Fruit fly (Drosophila melanogaster) whole organism, embryonic: ENCODE results near the gene CG17855.
A peak's percentile ranks its signal among the peaks of the same experiment; 100 is the strongest.

Source experiments
- Asciz ChIP-seq: fragments of 200-800 bp; sonication (Bioruptor generic); optimal IDR thresholded peaks from 2 replicates; lab custom pipeline; 2017; ENCODE audit warnings: missing biosample characterization, mild to moderate bottlenecking, missing genetic modification characterization, missing genetic modification reagents
- Atf-2 ChIP-seq: fragments of 200-800 bp; sonication (Bioruptor generic); optimal IDR thresholded peaks from 2 replicates; lab custom pipeline; 2016; ENCODE audit warnings: missing biosample characterization, missing genetic modification characterization
- B-H2 ChIP-seq: fragments of 200-800 bp; sonication (Bioruptor generic); optimal IDR thresholded peaks from 2 replicates; lab custom pipeline; 2018; ENCODE audit warnings: missing biosample characterization, mild to moderate bottlenecking, missing genetic modification characterization
- CG1024 ChIP-seq: fragments of 200-800 bp; sonication (Bioruptor generic); IDR thresholded peaks from 2 replicates; pipeline ENCODE4 v1.3.6; 2022; ENCODE audit warnings: missing biosample characterization, missing genetic modification characterization
- CG10274 ChIP-seq: fragments of 200-800 bp; sonication (Bioruptor generic); optimal IDR thresholded peaks from 3 replicates; lab custom pipeline; 2017; ENCODE audit warnings: missing biosample characterization, mild to moderate bottlenecking, missing genetic modification characterization
- CG11398 ChIP-seq: fragments of 200-800 bp; sonication (Bioruptor generic); optimal IDR thresholded peaks from 2 replicates; lab custom pipeline; 2016; ENCODE audit warnings: missing biosample characterization, missing genetic modification characterization
- CG15696 ChIP-seq: fragments of 200-800 bp; sonication (Bioruptor generic); optimal IDR thresholded peaks from 2 replicates; lab custom pipeline; 2019; ENCODE audit warnings: missing biosample characterization, mild to moderate bottlenecking, missing genetic modification characterization, moderate library complexity
- CG18476 ChIP-seq: fragments of 200-800 bp; sonication (Bioruptor generic); optimal IDR thresholded peaks from 2 replicates; lab custom pipeline; 2016; ENCODE audit warnings: missing biosample characterization, mild to moderate bottlenecking, missing genetic modification characterization
- CG2875 ChIP-seq: fragments of 200-800 bp; sonication (Bioruptor generic); optimal IDR thresholded peaks from 2 replicates; lab custom pipeline; 2017; ENCODE audit warnings: missing biosample characterization, mild to moderate bottlenecking, missing genetic modification characterization, missing genetic modification reagents
- CG32772 ChIP-seq: fragments of 200-800 bp; sonication (Bioruptor generic); IDR thresholded peaks from 2 replicates; pipeline ENCODE4 v1.3.6; 2022; ENCODE audit warnings: missing biosample characterization, missing genetic modification characterization
- CG34422 ChIP-seq: fragments of 200-800 bp; sonication (Bioruptor generic); IDR thresholded peaks from 3 replicates; pipeline ENCODE4 v1.3.6; 2022; ENCODE audit warnings: missing biosample characterization, missing genetic modification characterization
- CG4328 ChIP-seq: fragments of 200-800 bp; sonication (Bioruptor generic); optimal IDR thresholded peaks from 3 replicates; lab custom pipeline; 2017; ENCODE audit warnings: missing biosample characterization, missing genetic modification reagents, missing genetic modification characterization
- CG4404 ChIP-seq: fragments of 200-800 bp; sonication (Bioruptor generic); IDR thresholded peaks from 2 replicates; pipeline ENCODE4 v1.3.6; 2022; ENCODE audit warnings: missing biosample characterization, missing genetic modification characterization
- CG4707 ChIP-seq: fragments of 200-800 bp; sonication (Bioruptor generic); optimal IDR thresholded peaks from 2 replicates; lab custom pipeline; 2018; ENCODE audit warnings: missing biosample characterization, mild to moderate bottlenecking, missing genetic modification characterization, moderate library complexity
- CG4854 ChIP-seq: fragments of 200-800 bp; sonication (Bioruptor generic); optimal IDR thresholded peaks from 2 replicates; lab custom pipeline; 2016; ENCODE audit warnings: missing biosample characterization, missing genetic modification characterization, inconsistent platforms
- CG5245 ChIP-seq: fragments of 200-800 bp; sonication (Bioruptor generic); optimal IDR thresholded peaks from 3 replicates; lab custom pipeline; 2016; ENCODE audit warnings: missing biosample characterization, missing genetic modification characterization
- CG6689 ChIP-seq: fragments of 200-800 bp; sonication (Bioruptor generic); IDR thresholded peaks from 2 replicates; pipeline ENCODE4 v1.3.6; 2022; ENCODE audit warnings: missing biosample characterization, missing genetic modification characterization
- CG7357 ChIP-seq: fragments of 200-800 bp; sonication (Bioruptor generic); IDR thresholded peaks from 3 replicates; pipeline ENCODE4 v1.3.6; 2022; ENCODE audit warnings: missing biosample characterization, missing genetic modification characterization
- CG7839 ChIP-seq: fragments of 200-800 bp; sonication (Bioruptor generic); optimal IDR thresholded peaks from 3 replicates; lab custom pipeline; 2018; ENCODE audit warnings: missing biosample characterization, mild to moderate bottlenecking, missing genetic modification characterization, moderate library complexity
- CG7928 ChIP-seq: fragments of 200-800 bp; sonication (Bioruptor generic); optimal IDR thresholded peaks from 2 replicates; lab custom pipeline; 2017; ENCODE audit warnings: missing biosample characterization, mild to moderate bottlenecking, missing genetic modification characterization
- CG8478 ChIP-seq: fragments of >200 bp; optimal IDR thresholded peaks from 2 replicates; lab custom pipeline; 2018
- Deaf1 ChIP-seq: fragments of 200-800 bp; optimal IDR thresholded peaks from 3 replicates; lab custom pipeline; 2019; ENCODE audit warnings: missing biosample characterization, mild to moderate bottlenecking, missing genetic modification characterization, moderate library complexity
- Doc2 ChIP-seq: fragments of 200-800 bp; sonication (Bioruptor generic); IDR thresholded peaks from 2 replicates; pipeline ENCODE4 v1.3.6; 2022; ENCODE audit warnings: missing biosample characterization, missing genetic modification characterization
- E2f2 ChIP-seq: fragments of 200-800 bp; sonication (Bioruptor generic); IDR thresholded peaks from 2 replicates; pipeline ENCODE4 v1.3.6; 2022; ENCODE audit warnings: missing biosample characterization, missing genetic modification characterization
- Ets97D ChIP-seq: fragments of 200-800 bp; sonication (Bioruptor generic); optimal IDR thresholded peaks from 3 replicates; lab custom pipeline; 2016; ENCODE audit warnings: missing biosample characterization, missing genetic modification characterization
- Fer3 ChIP-seq: fragments of 200-800 bp; sonication (Bioruptor generic); optimal IDR thresholded peaks from 2 replicates; lab custom pipeline; 2018; ENCODE audit warnings: missing biosample characterization, mild to moderate bottlenecking, missing genetic modification characterization, moderate library complexity
- HLH3B ChIP-seq: fragments of 200-800 bp; sonication (Bioruptor generic); IDR thresholded peaks from 2 replicates; pipeline ENCODE4 v1.3.6; 2022; ENCODE audit warnings: missing biosample characterization, missing genetic modification characterization
- Side ChIP-seq: fragments of 200-800 bp; sonication (Bioruptor generic); optimal IDR thresholded peaks from 2 replicates; lab custom pipeline; 2016; ENCODE audit warnings: missing biosample characterization, missing genetic modification characterization
- Spps ChIP-seq: fragments of 200-800 bp; sonication (Bioruptor generic); optimal IDR thresholded peaks from 2 replicates; lab custom pipeline; 2018; ENCODE audit warnings: missing biosample characterization, mild to moderate bottlenecking, missing genetic modification characterization
- abd-A ChIP-seq: fragments of 200-800 bp; sonication (Bioruptor generic); optimal IDR thresholded peaks from 3 replicates; lab custom pipeline; 2019; ENCODE audit warnings: missing biosample characterization, mild to moderate bottlenecking, missing genetic modification characterization, moderate library complexity
- bigmax ChIP-seq: fragments of 200-800 bp; sonication (Bioruptor generic); optimal IDR thresholded peaks from 2 replicates; lab custom pipeline; 2018; ENCODE audit warnings: missing biosample characterization, mild to moderate bottlenecking, missing genetic modification characterization
- chif ChIP-seq, 2 experiments: fragments of 200-800 bp; sonication (Bioruptor generic); optimal IDR thresholded peaks; 3 replicates each; lab custom pipeline; 2016; ENCODE audit warnings: missing biosample characterization in 2 of 2, missing genetic modification characterization in 2 of 2
- disco-r ChIP-seq: fragments of 200-800 bp; sonication (Bioruptor generic); optimal IDR thresholded peaks from 2 replicates; lab custom pipeline; 2016; ENCODE audit warnings: missing biosample characterization, missing genetic modification characterization
- en ChIP-seq: fragments of 200-800 bp; sonication (Bioruptor generic); optimal IDR thresholded peaks from 2 replicates; lab custom pipeline; 2016; ENCODE audit warnings: missing biosample characterization, missing genetic modification characterization
- fd3F ChIP-seq: fragments of 200-800 bp; sonication (Bioruptor generic); optimal IDR thresholded peaks from 2 replicates; lab custom pipeline; 2018; ENCODE audit warnings: missing biosample characterization, mild to moderate bottlenecking, missing genetic modification characterization, moderate library complexity
- fu2 ChIP-seq: fragments of 200-800 bp; sonication (Bioruptor generic); optimal IDR thresholded peaks from 2 replicates; lab custom pipeline; 2016; ENCODE audit warnings: missing biosample characterization, missing genetic modification characterization
- gem ChIP-seq: fragments of 200-800 bp; sonication (Bioruptor generic); optimal IDR thresholded peaks from 2 replicates; lab custom pipeline; 2019; ENCODE audit warnings: missing biosample characterization, mild to moderate bottlenecking, missing genetic modification characterization, moderate library complexity
- grau ChIP-seq: fragments of 200-800 bp; optimal IDR thresholded peaks from 3 replicates; lab custom pipeline; 2019; ENCODE audit warnings: missing biosample characterization, mild to moderate bottlenecking, missing genetic modification characterization, moderate library complexity
- gro ChIP-seq: fragments of 200-800 bp; sonication (Bioruptor generic); optimal IDR thresholded peaks from 2 replicates; lab custom pipeline; 2016; ENCODE audit warnings: missing biosample characterization, missing genetic modification characterization
- klu ChIP-seq: fragments of 200-800 bp; sonication (Bioruptor generic); IDR thresholded peaks from 2 replicates; pipeline ENCODE4 v1.3.6; 2022; ENCODE audit warnings: missing biosample characterization, missing genetic modification characterization
- knrl ChIP-seq: fragments of 200-800 bp; sonication (Bioruptor generic); IDR thresholded peaks from 3 replicates; pipeline ENCODE4 v1.3.6; 2022; ENCODE audit warnings: missing biosample characterization, missing genetic modification characterization; ENCODE audit not compliant: partially characterized antibody
- lmd ChIP-seq: fragments of 200-800 bp; sonication (Bioruptor generic); IDR thresholded peaks from 2 replicates; pipeline ENCODE4 v1.3.6; 2022; ENCODE audit warnings: missing biosample characterization, missing genetic modification characterization
- lov ChIP-seq, 2 experiments: fragments of 200-800 bp in 1 of 2; fragments of >200 bp in 1 of 2; sonication (Bioruptor generic) in 1 of 2; IDR thresholded peaks in 1 of 2; optimal IDR thresholded peaks in 1 of 2; 2 replicates in 1 of 2; 3 replicates in 1 of 2; pipeline versions ENCODE4 v1.3.6 to Lab custom; 2017 to 2022; ENCODE audit warnings: missing biosample characterization in 1 of 2, missing genetic modification characterization in 1 of 2
- nerfin-1 ChIP-seq: fragments of 200-800 bp; sonication (Bioruptor generic); optimal IDR thresholded peaks from 3 replicates; lab custom pipeline; 2019; ENCODE audit warnings: missing biosample characterization, mild to moderate bottlenecking, missing genetic modification characterization, moderate library complexity
- nmo ChIP-seq: fragments of 200-800 bp; sonication (Bioruptor generic); optimal IDR thresholded peaks from 2 replicates; lab custom pipeline; 2018; ENCODE audit warnings: missing biosample characterization, mild to moderate bottlenecking, missing genetic modification characterization, moderate library complexity
- onecut ChIP-seq: fragments of 200-800 bp; sonication (Bioruptor generic); IDR thresholded peaks from 2 replicates; pipeline ENCODE4 v1.3.6; 2022; ENCODE audit warnings: missing biosample characterization, missing genetic modification characterization
- trem ChIP-seq: fragments of 200-800 bp; optimal IDR thresholded peaks from 3 replicates; lab custom pipeline; 2019; ENCODE audit warnings: missing biosample characterization, mild to moderate bottlenecking, missing genetic modification characterization, moderate library complexity
- unpg ChIP-seq: fragments of 200-800 bp; sonication (Bioruptor generic); optimal IDR thresholded peaks from 3 replicates; lab custom pipeline; 2018; ENCODE audit warnings: missing biosample characterization, mild to moderate bottlenecking, missing genetic modification characterization, moderate library complexity
- vvl ChIP-seq: fragments of 200-800 bp; sonication (Bioruptor generic); IDR thresholded peaks from 2 replicates; pipeline ENCODE4 v1.3.6; 2022; ENCODE audit warnings: missing biosample characterization, missing genetic modification characterization
- wek ChIP-seq: fragments of 200-800 bp; sonication (Bioruptor generic); optimal IDR thresholded peaks from 3 replicates; lab custom pipeline; 2018; ENCODE audit warnings: missing biosample characterization, mild to moderate bottlenecking, missing genetic modification characterization, moderate library complexity
- z ChIP-seq: fragments of 200-800 bp; sonication (Bioruptor generic); IDR thresholded peaks from 3 replicates; pipeline ENCODE4 v1.3.6; 2022; ENCODE audit warnings: missing biosample characterization, missing genetic modification characterization

Gene CG17855

dm6 chr2L:9585942-9586341, 45.6 kb downstream of the CG17855 start (continued):
- TF ChIP-seq chif (GFP tag; optimal IDR thresholded peaks at IDR 0.05; lab: Kevin White, UChicago): peak in 1 of 2 experiments; percentile 13
- no peak for TF ChIP-seq CG5245 (GFP tag; lab: Kevin White, UChicago)
- TF ChIP-seq Doc2 (GFP tag; lab: Robert Waterston, UW): no peak
- no peak for TF ChIP-seq Fer3 (tag; lab: Kevin White, UChicago)
- TF ChIP-seq CG2875: no peak
- TF ChIP-seq en: no peak
- TF ChIP-seq abd-A: no peak
- no peak for TF ChIP-seq grau (tag; lab: Kevin White, UChicago)
- no peak for TF ChIP-seq CG4707 (GFP tag; lab: Kevin White, UChicago)
- peak; percentile 32; the same call in 1 of the 2 replicates for TF ChIP-seq CG4404 (GFP tag; lab: Robert Waterston, UW)
- TF ChIP-seq CG1024 (GFP tag; lab: Robert Waterston, UW): no peak
- TF ChIP-seq vvl: peak; percentile 74
- TF ChIP-seq nerfin-1 (tag; lab: Kevin White, UChicago): peak; percentile 5
- peak; percentile 32; the same call in 1 of the 2 replicates for TF ChIP-seq CG32772
- TF ChIP-seq wek (GFP tag; lab: Kevin White, UChicago): no peak
- TF ChIP-seq CG8478 (lab: Kevin White, UChicago): no peak
- TF ChIP-seq Asciz (GFP tag; lab: Kevin White, UChicago): peak; percentile 31
- TF ChIP-seq CG34422: no peak; the same call in 2 of the 3 replicates
- no peak for TF ChIP-seq klu (GFP tag; lab: Robert Waterston, UW)
- TF ChIP-seq CG15696 (tag; lab: Kevin White, UChicago): peak; percentile 64
- no peak for TF ChIP-seq CG7928
- TF ChIP-seq CG7357 (GFP tag; lab: Robert Waterston, UW): no peak
- no peak for TF ChIP-seq onecut (GFP tag; lab: Robert Waterston, UW)
- peak; percentile 52 for TF ChIP-seq CG6689 (GFP tag; lab: Robert Waterston, UW)
- TF ChIP-seq trem (tag; lab: Kevin White, UChicago): peak; percentile 36
- TF ChIP-seq fd3F (GFP tag; lab: Kevin White, UChicago): no peak
- no peak for TF ChIP-seq gro (GFP tag; lab: Kevin White, UChicago)
- TF ChIP-seq Ets97D (GFP tag; lab: Kevin White, UChicago): no peak
- no peak for TF ChIP-seq z
- TF ChIP-seq nmo: peak; percentile 57
- peak; percentile 49 for TF ChIP-seq Spps (tag; lab: Kevin White, UChicago)
- no peak for TF ChIP-seq CG11398 (GFP tag; lab: Kevin White, UChicago)
- TF ChIP-seq CG4328 (GFP tag; lab: Kevin White, UChicago): no peak
- TF ChIP-seq CG10274 (GFP tag; lab: Kevin White, UChicago): no peak
- no peak for TF ChIP-seq disco-r (GFP tag; lab: Kevin White, UChicago)
- TF ChIP-seq HLH3B (GFP tag; lab: Robert Waterston, UW): no peak
- TF ChIP-seq CG7839: peak; percentile 39
- TF ChIP-seq knrl (GFP tag; lab: Robert Waterston, UW): no peak
- TF ChIP-seq lmd (GFP tag; lab: Robert Waterston, UW): no peak
- TF ChIP-seq B-H2 (GFP tag; lab: Kevin White, UChicago): no peak
- no peak for TF ChIP-seq E2f2 (GFP tag; lab: Robert Waterston, UW)
- TF ChIP-seq lov (optimal IDR thresholded peaks at IDR 0.05; lab: Kevin White, UChicago): no peak
- no peak for TF ChIP-seq lov (GFP tag; IDR thresholded peaks at IDR 0.05; lab: Robert Waterston, UW)
- no peak for TF ChIP-seq gem
- no peak for TF ChIP-seq fu2 (GFP tag; lab: Kevin White, UChicago)
- no peak for TF ChIP-seq CG18476 (GFP tag; lab: Kevin White, UChicago)
- TF ChIP-seq Deaf1 (tag; lab: Kevin White, UChicago): no peak
- TF ChIP-seq Side (GFP tag; lab: Kevin White, UChicago): no peak
- TF ChIP-seq CG4854 (GFP tag; lab: Kevin White, UChicago): no peak
- TF ChIP-seq unpg (GFP tag; lab: Kevin White, UChicago): peak; percentile 12
- TF ChIP-seq Atf-2 (GFP tag; lab: Kevin White, UChicago): no peak
- no peak for TF ChIP-seq bigmax (GFP tag; lab: Kevin White, UChicago)
